Worm (Caenorhabditis elegans) whole organism, young adult: ENCODE measurements around the gene C18D4.3.

Experiments used
- ceh-27 ChIP-seq: fragments of 200-800 bp; sonication (Bioruptor generic); optimal IDR thresholded peaks from 2 replicates; lab custom pipeline; 2018; ENCODE audit warnings: mild to moderate bottlenecking, missing genetic modification characterization, moderate library complexity, missing compliant biosample characterization
- ceh-91 ChIP-seq: fragments of 200-800 bp; sonication (Bioruptor generic); IDR thresholded peaks from 2 replicates; pipeline ENCODE4 v1.3.6; 2022; ENCODE audit warnings: missing genetic modification reagents, missing genetic modification characterization, missing compliant biosample characterization
- efl-1 ChIP-seq: fragments of 150-350 bp; optimal IDR thresholded peaks from 2 replicates; lab custom pipeline; 2014; ENCODE audit warnings: missing biosample characterization, missing genetic modification reagents, missing genetic modification characterization
- madf-8 ChIP-seq: fragments of 200-800 bp; sonication (Bioruptor generic); conservative IDR thresholded peaks from 2 replicates; pipeline ENCODE4 v1.3.6; 2022; ENCODE audit warnings: missing genetic modification reagents, missing genetic modification characterization, missing compliant biosample characterization
- nfya-1 ChIP-seq: sonication (generic microtip); optimal IDR thresholded peaks from 2 replicates; lab custom pipeline; 2017; ENCODE audit warnings: antibody characterized with exemption, missing compliant biosample characterization, missing genetic modification characterization, borderline replicate concordance; ENCODE audit not compliant: insufficient read depth
- nhr-90 ChIP-seq: sonication (generic microtip); optimal IDR thresholded peaks from 2 replicates; lab custom pipeline; 2016; ENCODE audit warnings: missing genotype, mild to moderate bottlenecking, missing genetic modification characterization, missing compliant biosample characterization
- snpc-4 ChIP-seq, 5 experiments: fragments of 150-350 bp in 1 of 5; sonication (generic microtip) in 4 of 5; optimal IDR thresholded peaks; 2 replicates each; lab custom pipeline; 2014 to 2018; ENCODE audit warnings: missing genetic modification characterization in 5 of 5, missing biosample characterization in 3 of 5, antibody characterized with exemption in 2 of 5, mild to moderate bottlenecking in 2 of 5, missing compliant biosample characterization in 2 of 5, missing genotype in 2 of 5, moderate library complexity in 2 of 5, missing genetic modification reagents in 1 of 5
- unc-130 ChIP-seq: sonication (generic microtip); optimal IDR thresholded peaks from 2 replicates; lab custom pipeline; 2016; ENCODE audit warnings: missing genetic modification reagents, missing genetic modification characterization, missing compliant biosample characterization
- unc-62 ChIP-seq: fragments of 150-350 bp; optimal IDR thresholded peaks from 2 replicates; lab custom pipeline; 2014; ENCODE audit warnings: missing biosample characterization, missing genetic modification reagents, missing genetic modification characterization

DNA sequence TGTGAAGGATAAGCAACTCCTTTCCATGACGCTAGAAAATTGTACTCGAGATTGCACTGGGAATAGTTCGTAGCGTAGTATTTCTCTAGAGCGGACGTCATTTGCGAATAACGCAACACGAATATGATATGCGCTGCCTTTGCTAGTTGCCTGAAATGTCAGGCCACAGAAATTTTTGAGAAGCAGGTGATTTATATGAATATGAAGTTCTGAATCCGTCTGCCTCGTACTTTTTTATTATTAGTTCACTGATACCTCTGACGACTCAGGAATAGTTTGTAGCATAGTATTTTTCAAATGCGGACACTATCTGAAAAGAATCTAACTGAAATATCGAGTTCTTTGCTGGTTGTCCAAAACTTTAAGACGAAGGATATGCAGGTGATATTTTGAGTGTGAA is 36.5 kb downstream of the C18D4.3 start, which contains the start of gene srh-118:
- TF ChIP-seq ceh-91 (GFP tag; lab: Robert Waterston, UW) (no peak), ceh-27 (GFP tag; lab: Kevin White, UChicago) (no peak), unc-130 (no peak), snpc-4 (GFP tag; optimal IDR thresholded peaks at IDR 0.05; lab: Kevin White, UChicago) (no peak), snpc-4 (tag; optimal IDR thresholded peaks at IDR 0.05; lab: Kevin White, UChicago) (no peak), unc-62 (GFP tag; lab: Kevin White, UChicago) (no peak), nfya-1 (tag; lab: Kevin White, UChicago) (no peak), nhr-90 (tag; lab: Kevin White, UChicago) (no peak), madf-8 (GFP tag; lab: Robert Waterston, UW) (no peak), efl-1 (GFP tag; lab: Kevin White, UChicago) (no peak)
